Worm (Caenorhabditis elegans) whole organism, L4 larva: ENCODE data around the gene srh-146.

ENCODE experiments used
- Y48G9A.11 ChIP-seq: fragments of 200-800 bp; sonication (Bioruptor generic); IDR thresholded peaks from 2 replicates; pipeline ENCODE4 v1.3.6; 2022; ENCODE audit warnings: missing genetic modification reagents, missing genetic modification characterization, missing compliant biosample characterization
- aly-2 ChIP-seq: sonication (generic microtip); optimal IDR thresholded peaks from 2 replicates; lab custom pipeline; 2018; ENCODE audit warnings: missing biosample characterization, missing genetic modification characterization
- fkh-10 ChIP-seq: fragments of 150-350 bp; optimal IDR thresholded peaks from 2 replicates; lab custom pipeline; 2014; ENCODE audit warnings: missing biosample characterization, missing genetic modification reagents, missing genetic modification characterization
- fos-1 ChIP-seq: fragments of 150-350 bp; optimal IDR thresholded peaks from 2 replicates; lab custom pipeline; 2014; ENCODE audit warnings: missing biosample characterization, missing genetic modification characterization
- lin-29 ChIP-seq: fragments of 200-800 bp; sonication (Bioruptor generic); IDR thresholded peaks from 2 replicates; pipeline ENCODE4 v1.3.6; 2022; ENCODE audit warnings: missing genetic modification reagents, missing genetic modification characterization, missing compliant biosample characterization
- lsy-2 ChIP-seq, 2 experiments: fragments of 150-350 bp in 1 of 2; sonication (generic microtip) in 1 of 2; optimal IDR thresholded peaks; 2 replicates each; lab custom pipeline; 2014 to 2017; ENCODE audit warnings: missing biosample characterization in 2 of 2, missing genetic modification characterization in 2 of 2
- nhr-77 ChIP-seq: fragments of 150-350 bp; optimal IDR thresholded peaks from 2 replicates; lab custom pipeline; 2014; ENCODE audit warnings: missing biosample characterization, missing genetic modification characterization
- pha-4 ChIP-seq, 2 experiments: fragments of 150-350 bp in 1 of 2; fragments of 200-800 bp in 1 of 2; sonication (Bioruptor generic) in 1 of 2; IDR thresholded peaks in 1 of 2; optimal IDR thresholded peaks in 1 of 2; 2 replicates each; pipeline versions ENCODE4 v1.3.6 to Lab custom; 2014 to 2022; ENCODE audit warnings: missing genetic modification characterization in 2 of 2, missing genetic modification reagents in 2 of 2, missing biosample characterization in 1 of 2, missing compliant biosample characterization in 1 of 2
- saeg-2 ChIP-seq: fragments of 200-800 bp; sonication (Bioruptor generic); IDR thresholded peaks from 2 replicates; pipeline ENCODE4 v1.3.6; 2022; ENCODE audit warnings: missing genetic modification reagents, missing genetic modification characterization, missing compliant biosample characterization
- spr-3 ChIP-seq: fragments of 200-800 bp; sonication (Bioruptor generic); optimal IDR thresholded peaks from 2 replicates; lab custom pipeline; 2018; ENCODE audit warnings: mild to moderate bottlenecking, missing genetic modification characterization, missing compliant biosample characterization
- unc-39 ChIP-seq: sonication (generic microtip); optimal IDR thresholded peaks from 2 replicates; lab custom pipeline; 2017; ENCODE audit warnings: missing biosample characterization, missing genetic modification characterization
- unc-62 ChIP-seq, 3 experiments: fragments of 150-350 bp in 1 of 3; sonication (generic microtip); optimal IDR thresholded peaks in 2 of 3; peaks in 1 of 3; 1 replicate in 1 of 3; 2 replicates in 2 of 3; lab custom pipeline; 2014 to 2017; ENCODE audit warnings: missing biosample characterization in 3 of 3, missing genetic modification characterization in 3 of 3, missing genetic modification reagents in 3 of 3, missing genotype in 1 of 3
- vab-7 ChIP-seq: fragments of 200-800 bp; sonication (Bioruptor generic); IDR thresholded peaks from 2 replicates; pipeline ENCODE4 v1.3.6; 2022; ENCODE audit warnings: missing genetic modification reagents, missing genetic modification characterization, missing compliant biosample characterization

DNA sequence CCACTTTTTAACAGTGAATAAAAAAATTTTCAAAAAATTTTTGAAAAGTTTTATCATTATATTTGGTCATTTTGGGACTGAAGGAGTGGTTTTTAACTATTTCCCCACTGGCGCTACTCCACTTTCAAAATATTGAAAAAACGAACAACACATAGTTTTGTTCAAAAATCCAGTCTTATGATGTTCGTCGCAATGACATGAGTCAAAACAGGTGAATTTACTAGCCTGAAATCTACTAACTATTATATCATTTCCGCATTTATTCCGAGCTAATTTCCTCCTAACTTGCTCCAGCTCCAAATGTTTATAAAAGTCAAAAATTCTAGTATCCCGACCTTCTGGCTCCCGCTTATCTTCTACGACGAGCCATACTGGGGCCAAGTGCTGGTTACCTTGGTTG is 29.6 kb upstream of the srh-146 start, which contains the start of gene sre-24:
- TF ChIP-seq fkh-10 (GFP tag; lab: Kevin White, UChicago) (no peak), aly-2 (tag; lab: Kevin White, UChicago) (no peak), nhr-77 (tag; lab: Kevin White, UChicago) (no peak), lsy-2 (tag; optimal IDR thresholded peaks at IDR 0.05; lab: Kevin White, UChicago) (no peak), spr-3 (no peak), lin-29 (GFP tag; lab: Robert Waterston, UW) (no peak), pha-4 (GFP tag; IDR thresholded peaks at IDR 0.05; lab: Robert Waterston, UW) (no peak), pha-4 (tag; optimal IDR thresholded peaks at IDR 0.05; lab: Kevin White, UChicago) (no peak), fos-1 (no peak), saeg-2 (GFP tag; lab: Robert Waterston, UW) (no peak), unc-39 (tag; lab: Kevin White, UChicago) (no peak), vab-7 (GFP tag; lab: Robert Waterston, UW) (no peak), Y48G9A.11 (GFP tag; lab: Robert Waterston, UW) (no peak), unc-62 (GFP tag; optimal IDR thresholded peaks at IDR 0.05 in 1 of 2; lab: Kevin White, UChicago) (no peak), unc-62 (tag; optimal IDR thresholded peaks at IDR 0.05; lab: Kevin White, UChicago) (no peak)
